Fruit fly (Drosophila melanogaster) whole organism, prepupa: ENCODE data around the gene CG33346.

ENCODE experiments used
- Eip93F ChIP-seq: fragments of 200-800 bp; sonication (Bioruptor generic); optimal IDR thresholded peaks from 2 replicates; lab custom pipeline; 2016; ENCODE audit warnings: missing biosample characterization, mild to moderate bottlenecking, missing genetic modification characterization
- net ChIP-seq: fragments of 200-800 bp; sonication (Bioruptor generic); optimal IDR thresholded peaks from 3 replicates; lab custom pipeline; 2016; ENCODE audit warnings: missing biosample characterization, missing genetic modification characterization

- TF ChIP-seq Eip93F (GFP tag; lab: Kevin White, UChicago) (no peak), net (GFP tag; lab: Kevin White, UChicago) (no peak)
Measured at dm6 chr3R:28656127-28656715, 12.8 kb upstream of the CG33346 start.
